Worm (Caenorhabditis elegans) whole organism, L3 larva: ENCODE data around the gene C28D4.18.

Experiments used
- R02D3.7 ChIP-seq: fragments of 150-350 bp; optimal IDR thresholded peaks from 2 replicates; lab custom pipeline; 2014; ENCODE audit warnings: missing biosample characterization, missing genetic modification characterization
- aly-2 ChIP-seq: fragments of 150-350 bp; optimal IDR thresholded peaks from 2 replicates; lab custom pipeline; 2014; ENCODE audit warnings: missing biosample characterization, missing genetic modification characterization
- ama-1 ChIP-seq: fragments of 150-350 bp; optimal IDR thresholded peaks from 2 replicates; lab custom pipeline; 2018
- ceh-28 ChIP-seq: fragments of 150-350 bp; optimal IDR thresholded peaks from 2 replicates; lab custom pipeline; 2014; ENCODE audit warnings: missing biosample characterization, missing genetic modification reagents, missing genetic modification characterization
- ceh-82 ChIP-seq: fragments of 150-350 bp; optimal IDR thresholded peaks from 2 replicates; lab custom pipeline; 2014; ENCODE audit warnings: missing biosample characterization, missing genetic modification characterization
- ceh-9 ChIP-seq: sonication (generic microtip); optimal IDR thresholded peaks from 2 replicates; lab custom pipeline; 2018; ENCODE audit warnings: missing biosample characterization, missing genetic modification characterization
- daf-12 ChIP-seq: fragments of 150-350 bp; optimal IDR thresholded peaks from 2 replicates; lab custom pipeline; 2014; ENCODE audit warnings: missing biosample characterization, missing genetic modification reagents, missing genetic modification characterization
- egl-27 ChIP-seq: sonication (generic microtip); optimal IDR thresholded peaks from 4 replicates; lab custom pipeline; 2017; ENCODE audit warnings: missing biosample characterization, missing genetic modification reagents, missing genetic modification characterization
- elt-1 ChIP-seq: fragments of 150-350 bp; optimal IDR thresholded peaks from 2 replicates; lab custom pipeline; 2014; ENCODE audit warnings: missing biosample characterization, missing genetic modification characterization
- elt-2 ChIP-seq: sonication (generic microtip); optimal IDR thresholded peaks from 2 replicates; lab custom pipeline; 2016; ENCODE audit warnings: missing genetic modification reagents, mild to moderate bottlenecking, missing genetic modification characterization, missing compliant biosample characterization
- elt-3 ChIP-seq, 3 experiments: fragments of 150-350 bp in 1 of 3; sonication (generic microtip) in 2 of 3; optimal IDR thresholded peaks; 2 replicates in 2 of 3; 4 replicates in 1 of 3; lab custom pipeline; 2014 to 2017; ENCODE audit warnings: missing biosample characterization in 3 of 3, missing genetic modification characterization in 3 of 3
- eor-1 ChIP-seq, 2 experiments: fragments of 150-350 bp; optimal IDR thresholded peaks; 2 replicates each; lab custom pipeline; 2014 to 2018; ENCODE audit warnings: missing biosample characterization in 2 of 2, missing genetic modification characterization in 2 of 2
- fkh-10 ChIP-seq: sonication (generic microtip); optimal IDR thresholded peaks from 2 replicates; lab custom pipeline; 2017; ENCODE audit warnings: missing biosample characterization, missing genetic modification reagents, missing genetic modification characterization
- fkh-2 ChIP-seq: fragments of 150-350 bp; optimal IDR thresholded peaks from 2 replicates; lab custom pipeline; 2014; ENCODE audit warnings: missing biosample characterization, missing genetic modification reagents, missing genetic modification characterization
- fos-1 ChIP-seq: fragments of 150-350 bp; optimal IDR thresholded peaks from 2 replicates; lab custom pipeline; 2014; ENCODE audit warnings: missing biosample characterization, missing genetic modification characterization
- hmg-11 ChIP-seq: sonication (generic microtip); optimal IDR thresholded peaks from 2 replicates; lab custom pipeline; 2016; ENCODE audit warnings: missing genetic modification characterization, missing compliant biosample characterization
- jun-1 ChIP-seq: fragments of 150-350 bp; optimal IDR thresholded peaks from 2 replicates; lab custom pipeline; 2014; ENCODE audit warnings: missing biosample characterization, missing genetic modification reagents, missing genetic modification characterization
- lin-15B ChIP-seq: fragments of 150-350 bp; optimal IDR thresholded peaks from 2 replicates; lab custom pipeline; 2014; ENCODE audit warnings: missing biosample characterization, missing genetic modification characterization
- lin-39 ChIP-seq: fragments of 150-350 bp; optimal IDR thresholded peaks from 2 replicates; lab custom pipeline; 2018; ENCODE audit warnings: missing biosample characterization, missing genetic modification reagents, missing genetic modification characterization
- lsy-12 ChIP-seq: sonication (generic microtip); optimal IDR thresholded peaks from 2 replicates; lab custom pipeline; 2016; ENCODE audit warnings: mild to moderate bottlenecking, missing genetic modification characterization, missing compliant biosample characterization
- nfya-1 ChIP-seq: sonication (generic microtip); optimal IDR thresholded peaks from 2 replicates; lab custom pipeline; 2017; ENCODE audit warnings: missing genetic modification characterization, mild to moderate bottlenecking, missing compliant biosample characterization, antibody characterized with exemption, moderate library complexity; ENCODE audit not compliant: insufficient read depth
- nhr-11 ChIP-seq: fragments of 150-350 bp; optimal IDR thresholded peaks from 2 replicates; lab custom pipeline; 2014; ENCODE audit warnings: missing biosample characterization, missing genetic modification characterization
- nhr-237 ChIP-seq: fragments of 150-350 bp; optimal IDR thresholded peaks from 2 replicates; lab custom pipeline; 2014; ENCODE audit warnings: missing biosample characterization, missing genetic modification characterization
- nhr-25 ChIP-seq: sonication (generic microtip); optimal IDR thresholded peaks from 2 replicates; lab custom pipeline; 2017; ENCODE audit warnings: missing biosample characterization, missing genetic modification characterization
- nhr-76 ChIP-seq: fragments of 150-350 bp; sonication (generic microtip); optimal IDR thresholded peaks from 5 replicates; lab custom pipeline; 2014; ENCODE audit warnings: missing biosample characterization, missing genetic modification characterization
- nhr-77 ChIP-seq: fragments of 150-350 bp; optimal IDR thresholded peaks from 2 replicates; lab custom pipeline; 2014; ENCODE audit warnings: missing biosample characterization, missing genetic modification characterization
- pha-4 ChIP-seq: fragments of 150-350 bp; optimal IDR thresholded peaks from 2 replicates; lab custom pipeline; 2014; ENCODE audit warnings: missing biosample characterization, missing genetic modification reagents, missing genetic modification characterization
- pqm-1 ChIP-seq: fragments of 150-350 bp; optimal IDR thresholded peaks from 2 replicates; lab custom pipeline; 2017; ENCODE audit warnings: missing biosample characterization, missing genetic modification characterization, inconsistent platforms
- sea-2 ChIP-seq: fragments of 150-350 bp; sonication (generic microtip); optimal IDR thresholded peaks from 4 replicates; lab custom pipeline; 2014; ENCODE audit warnings: missing biosample characterization, missing genetic modification reagents, missing genetic modification characterization
- skn-1 ChIP-seq: fragments of 150-350 bp; optimal IDR thresholded peaks from 2 replicates; lab custom pipeline; 2014; ENCODE audit warnings: missing biosample characterization, missing genetic modification characterization
- snpc-4 ChIP-seq: fragments of 150-350 bp; optimal IDR thresholded peaks from 2 replicates; lab custom pipeline; 2014; ENCODE audit warnings: missing biosample characterization, missing genetic modification characterization
- tbx-2 ChIP-seq: sonication (generic microtip); optimal IDR thresholded peaks from 2 replicates; lab custom pipeline; 2016; ENCODE audit warnings: mild to moderate bottlenecking, missing genetic modification characterization, missing compliant biosample characterization
- unc-39 ChIP-seq: sonication (generic microtip); optimal IDR thresholded peaks from 4 replicates; lab custom pipeline; 2017; ENCODE audit warnings: missing biosample characterization, missing genetic modification characterization
- zag-1 ChIP-seq: fragments of 150-350 bp; optimal IDR thresholded peaks from 2 replicates; lab custom pipeline; 2014; ENCODE audit warnings: missing biosample characterization, missing genetic modification characterization
- ztf-11 ChIP-seq: fragments of 150-350 bp; optimal IDR thresholded peaks from 2 replicates; lab custom pipeline; 2014; ENCODE audit warnings: missing biosample characterization, missing genetic modification characterization
- ztf-4 ChIP-seq: fragments of 150-350 bp; optimal IDR thresholded peaks from 2 replicates; lab custom pipeline; 2014; ENCODE audit warnings: missing biosample characterization, missing genetic modification characterization

Gene C28D4.18

DNA sequence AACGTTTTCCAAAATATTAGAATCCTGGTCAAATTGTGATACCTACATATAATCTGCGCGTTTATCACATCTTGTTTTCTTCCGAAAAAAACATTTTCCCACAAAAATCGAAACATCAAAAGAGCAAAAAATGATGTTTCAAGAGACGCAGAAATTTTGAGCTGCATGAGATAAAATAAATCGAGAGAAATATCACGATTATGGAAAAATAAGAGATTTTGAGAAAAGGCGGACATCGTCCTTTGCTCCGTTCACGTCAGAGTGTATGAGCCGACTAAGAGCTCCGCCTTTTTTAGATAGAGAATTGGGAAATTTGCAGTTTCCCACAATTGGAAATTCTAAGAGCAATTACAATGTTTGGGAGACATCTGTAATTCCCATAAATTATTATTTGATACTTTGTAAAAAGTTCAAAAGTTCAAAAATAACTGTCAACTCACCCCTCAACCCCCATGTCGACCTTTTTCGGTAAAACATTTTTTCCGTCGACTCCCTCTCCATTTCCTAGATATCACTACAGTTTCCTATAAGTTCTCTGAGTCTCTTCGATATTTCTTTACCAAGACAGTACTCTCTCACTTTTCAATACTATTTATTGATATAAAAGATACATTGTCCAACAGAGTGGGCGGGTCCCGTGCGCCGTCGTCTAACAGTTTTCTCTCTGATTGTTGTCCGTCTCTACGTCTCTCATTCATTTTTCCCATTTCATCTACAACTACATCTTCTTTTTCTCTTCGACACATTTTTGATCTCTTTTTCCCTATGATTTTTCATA is 31.8 kb downstream of the C28D4.18 start (continued):
- no peak for TF ChIP-seq fos-1 (tag; lab: Kevin White, UChicago)

DNA sequence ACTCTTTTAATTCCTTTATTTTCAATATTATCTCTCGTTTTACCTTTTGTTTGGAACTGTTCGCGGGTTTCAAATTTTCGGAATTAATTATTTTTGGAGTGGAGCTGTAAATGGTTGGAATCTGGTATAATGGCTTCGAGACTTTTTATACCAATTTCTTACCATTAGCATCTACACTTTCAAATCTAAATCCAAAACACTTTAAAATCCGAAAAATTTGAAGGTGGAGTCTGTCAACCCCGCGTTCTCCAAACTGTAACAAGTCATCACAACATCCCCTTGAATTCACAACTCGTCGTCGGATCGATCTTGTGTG is 32.3 kb downstream of the C28D4.18 start, which contains the start of gene nhr-97:
Gene nhr-97, plus strand, starts transcription at position 217 of the 316 bp plus-strand sequence.
- TF ChIP-seq eor-1 (tag; optimal IDR thresholded peaks at IDR 0.05; lab: Kevin White, UChicago), result no peak
- TF ChIP-seq fkh-2 (tag; lab: Kevin White, UChicago), result no peak
- no peak for TF ChIP-seq elt-2 (tag; lab: Kevin White, UChicago)
- TF ChIP-seq nhr-77, result no peak
- TF ChIP-seq ceh-82 (tag; lab: Kevin White, UChicago), result no peak
- no peak for TF ChIP-seq nhr-25 (tag; lab: Kevin White, UChicago)
- TF ChIP-seq nhr-76 (tag; lab: Kevin White, UChicago), result no peak
- TF ChIP-seq R02D3.7 (tag; lab: Kevin White, UChicago), result no peak
- TF ChIP-seq aly-2, result no peak
- TF ChIP-seq nhr-237, result no peak
- no peak for TF ChIP-seq elt-1 (tag; lab: Kevin White, UChicago)
- TF ChIP-seq nhr-11 (tag; lab: Kevin White, UChicago), result no peak
- TF ChIP-seq sea-2 (GFP tag; lab: Kevin White, UChicago), result no peak
- TF ChIP-seq unc-39 (tag; lab: Kevin White, UChicago), result no peak
- no peak for TF ChIP-seq lsy-12 (tag; lab: Kevin White, UChicago)
- no peak for TF ChIP-seq egl-27
- no peak for TF ChIP-seq pha-4
- no peak for TF ChIP-seq ceh-28 (tag; lab: Kevin White, UChicago)
- TF ChIP-seq ztf-11 (tag; lab: Kevin White, UChicago), result no peak

DNA sequence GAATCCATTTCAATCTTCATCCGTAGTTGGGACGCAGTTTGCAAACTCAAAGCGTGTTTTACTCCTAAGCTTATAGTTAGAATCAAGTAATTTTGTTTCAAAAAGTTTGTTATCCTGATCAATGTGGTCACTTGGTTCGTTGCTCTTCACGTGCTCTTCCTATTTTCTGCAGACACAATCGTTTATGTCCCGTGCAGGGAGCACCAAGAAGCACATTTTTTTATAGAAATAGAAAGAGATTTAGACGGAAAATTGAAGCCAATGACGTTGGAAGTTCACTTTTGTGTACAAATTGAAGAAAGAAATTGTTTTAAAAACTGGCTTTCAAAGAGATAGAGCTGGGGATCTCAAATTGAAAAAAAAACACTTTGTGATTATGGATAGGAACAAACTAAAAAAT is 36.7 kb downstream of the C28D4.18 start:
- peak; percentile 20 for TF ChIP-seq nfya-1 (tag; lab: Kevin White, UChicago)
- TF ChIP-seq ztf-4 (tag; lab: Kevin White, UChicago), result no peak
- TF ChIP-seq tbx-2 (tag; lab: Kevin White, UChicago), result no peak
- no peak for TF ChIP-seq nhr-25 (tag; lab: Kevin White, UChicago)
- TF ChIP-seq elt-2 (tag; lab: Kevin White, UChicago), result no peak
- TF ChIP-seq pha-4, result peak; percentile 22
- TF ChIP-seq egl-27, result no peak
- TF ChIP-seq zag-1, result no peak
- TF ChIP-seq ceh-9, result no peak
- TF ChIP-seq ama-1 (lab: Kevin White, UChicago), result no peak

DNA sequence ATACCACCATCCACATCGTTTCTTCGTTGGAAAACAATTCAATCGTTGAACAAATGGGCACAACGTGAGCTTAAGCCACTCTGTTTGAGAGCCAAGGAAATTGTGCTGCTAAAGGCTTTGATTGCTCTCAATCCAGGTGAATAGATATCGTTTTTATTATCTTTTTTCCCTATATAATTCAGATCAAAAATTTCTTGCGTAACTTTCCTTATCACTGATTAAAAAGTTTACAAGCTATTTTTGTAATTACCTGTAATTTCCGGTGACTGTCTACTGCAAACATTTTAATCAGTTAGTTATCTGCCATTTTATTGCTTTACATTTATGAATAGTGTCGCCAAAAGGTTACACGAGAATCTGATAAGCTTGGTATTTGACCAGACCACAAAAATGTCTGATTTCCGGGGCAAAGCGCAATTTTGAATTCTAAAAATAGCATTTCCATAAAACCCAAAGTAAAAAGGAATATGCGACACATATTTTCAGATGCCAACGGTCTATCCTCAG is 37.6 kb downstream of the C28D4.18 start:
- no peak for TF ChIP-seq tbx-2 (tag; lab: Kevin White, UChicago)
- TF ChIP-seq daf-12 (tag; lab: Kevin White, UChicago), result no peak
- no peak for TF ChIP-seq fkh-10
- peak; percentile 65 for TF ChIP-seq elt-2 (tag; lab: Kevin White, UChicago)
- no peak for TF ChIP-seq eor-1 (tag; optimal IDR thresholded peaks at IDR 0.05; lab: Kevin White, UChicago)
- TF ChIP-seq pqm-1 (tag; lab: Kevin White, UChicago), result peak; percentile 91
- no peak for TF ChIP-seq aly-2
- no peak for TF ChIP-seq elt-1 (tag; lab: Kevin White, UChicago)
- TF ChIP-seq ztf-11 (tag; lab: Kevin White, UChicago), result no peak
- TF ChIP-seq sea-2 (GFP tag; lab: Kevin White, UChicago), result no peak
- no peak for TF ChIP-seq nfya-1 (tag; lab: Kevin White, UChicago)
- no peak for TF ChIP-seq lin-39
- TF ChIP-seq ceh-9, result no peak
- no peak for TF ChIP-seq skn-1
- TF ChIP-seq jun-1 (tag; lab: Kevin White, UChicago), result peak; percentile 5
- TF ChIP-seq snpc-4 (tag; lab: Kevin White, UChicago), result no peak
- no peak for TF ChIP-seq R02D3.7 (tag; lab: Kevin White, UChicago)
- TF ChIP-seq zag-1, result no peak
- TF ChIP-seq fkh-2 (tag; lab: Kevin White, UChicago), result no peak

DNA sequence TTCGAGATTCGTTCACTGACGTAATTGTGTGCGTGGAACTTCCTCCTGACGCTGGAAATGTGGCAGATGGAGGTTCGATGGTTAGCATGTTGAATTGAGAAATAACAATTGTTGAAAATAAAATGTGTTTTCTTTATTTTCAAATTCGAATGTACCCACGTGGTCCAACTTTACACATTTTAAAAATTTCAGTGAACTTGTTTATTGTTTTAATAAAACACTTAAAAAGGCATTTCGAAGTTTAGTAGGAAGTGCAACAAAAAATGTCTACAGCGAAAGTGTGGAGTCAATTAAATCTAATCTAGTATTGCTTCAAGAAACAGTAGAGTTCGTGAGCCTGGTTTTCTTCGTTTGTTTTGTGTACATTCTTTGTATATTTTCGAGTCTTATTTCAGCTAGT is 41.2 kb downstream of the C28D4.18 start, which contains the start of gene ssp-36:
Gene ssp-36, minus strand, starts transcription at position 101 of the 400 bp plus-strand sequence.
- TF ChIP-seq ceh-28 (tag; lab: Kevin White, UChicago) (no peak), nhr-25 (tag; lab: Kevin White, UChicago) (no peak), lin-15B (tag; lab: Kevin White, UChicago) (no peak), elt-3 (tag; optimal IDR thresholded peaks at IDR 0.05; lab: Kevin White, UChicago) (no peak), hmg-11 (tag; lab: Kevin White, UChicago) (no peak)
